Worm (Caenorhabditis elegans) whole organism, L1 larva: ENCODE measurements around the gene R01E6.7.

ENCODE experiments used
- C16A3.4 ChIP-seq: fragments of 150-350 bp; optimal IDR thresholded peaks from 2 replicates; lab custom pipeline; 2014; ENCODE audit warnings: missing biosample characterization, missing genetic modification characterization
- C34B4.2 ChIP-seq: sonication (generic microtip); optimal IDR thresholded peaks from 2 replicates; lab custom pipeline; 2017; ENCODE audit warnings: mild to moderate bottlenecking, missing genetic modification characterization, missing compliant biosample characterization
- F16B12.6 ChIP-seq: fragments of 150-350 bp; optimal IDR thresholded peaks from 2 replicates; lab custom pipeline; 2014; ENCODE audit warnings: missing biosample characterization, missing genetic modification characterization
- Y116A8C.19 ChIP-seq: sonication (generic microtip); optimal IDR thresholded peaks from 2 replicates; lab custom pipeline; 2016; ENCODE audit warnings: missing compliant biosample characterization, missing genetic modification characterization, borderline replicate concordance
- aha-1 ChIP-seq: fragments of 150-350 bp; optimal IDR thresholded peaks from 2 replicates; lab custom pipeline; 2014; ENCODE audit warnings: missing biosample characterization, missing genetic modification characterization
- alr-1 ChIP-seq: fragments of 200-800 bp; sonication (Bioruptor generic); optimal IDR thresholded peaks from 2 replicates; lab custom pipeline; 2018; ENCODE audit warnings: borderline replicate concordance, mild to moderate bottlenecking, missing genetic modification characterization, missing compliant biosample characterization
- aly-2 ChIP-seq: fragments of 150-350 bp; optimal IDR thresholded peaks from 2 replicates; lab custom pipeline; 2014; ENCODE audit warnings: missing biosample characterization, missing genetic modification characterization
- ama-1 ChIP-seq: fragments of 150-350 bp; optimal IDR thresholded peaks from 2 replicates; lab custom pipeline; 2014
- ceh-63 ChIP-seq: fragments of 200-800 bp; sonication (Bioruptor generic); optimal IDR thresholded peaks from 2 replicates; lab custom pipeline; 2018; ENCODE audit warnings: mild to moderate bottlenecking, missing genetic modification characterization, missing compliant biosample characterization
- ceh-8 ChIP-seq: fragments of 200-800 bp; sonication (Bioruptor generic); optimal IDR thresholded peaks from 2 replicates; lab custom pipeline; 2018; ENCODE audit warnings: mild to moderate bottlenecking, missing genetic modification characterization, moderate library complexity, missing compliant biosample characterization
- ceh-82 ChIP-seq, 3 experiments: fragments of 150-350 bp in 1 of 3; sonication (generic microtip) in 2 of 3; optimal IDR thresholded peaks; 2 replicates each; lab custom pipeline; 2014 to 2017; ENCODE audit warnings: missing biosample characterization in 3 of 3, missing genetic modification characterization in 3 of 3
- dpl-1 ChIP-seq, 3 experiments: fragments of 150-350 bp in 2 of 3; sonication (generic microtip) in 1 of 3; optimal IDR thresholded peaks; 2 replicates each; lab custom pipeline; 2014 to 2017; ENCODE audit warnings: missing biosample characterization in 3 of 3, missing genetic modification characterization in 3 of 3, missing genetic modification reagents in 3 of 3
- dsc-1 ChIP-seq: sonication (generic microtip); optimal IDR thresholded peaks from 2 replicates; lab custom pipeline; 2016; ENCODE audit warnings: mild to moderate bottlenecking, missing genetic modification characterization, missing compliant biosample characterization
- efl-1 ChIP-seq, 4 experiments: fragments of 150-350 bp; optimal IDR thresholded peaks in 3 of 4; peaks in 1 of 4; 1 replicate in 1 of 4; 2 replicates in 3 of 4; lab custom pipeline; 2014; ENCODE audit warnings: missing biosample characterization in 2 of 4, missing genetic modification characterization in 2 of 4, missing genetic modification reagents in 2 of 4
- efl-3 ChIP-seq: fragments of 200-800 bp; sonication (Bioruptor generic); optimal IDR thresholded peaks from 2 replicates; lab custom pipeline; 2018; ENCODE audit warnings: mild to moderate bottlenecking, missing genetic modification characterization, missing compliant biosample characterization
- egl-13 ChIP-seq: sonication (generic microtip); optimal IDR thresholded peaks from 2 replicates; lab custom pipeline; 2016; ENCODE audit warnings: missing genotype, missing genetic modification reagents, missing genetic modification characterization, missing compliant biosample characterization
- ets-5 ChIP-seq: fragments of 200-800 bp; sonication (Bioruptor generic); IDR thresholded peaks from 2 replicates; pipeline ENCODE4 v1.3.6; 2022; ENCODE audit warnings: missing genetic modification characterization, missing compliant biosample characterization
- fkh-8 ChIP-seq: sonication (generic microtip); optimal IDR thresholded peaks from 2 replicates; lab custom pipeline; 2016; ENCODE audit warnings: mild to moderate bottlenecking, missing genetic modification characterization, missing compliant biosample characterization
- fos-1 ChIP-seq: fragments of 150-350 bp; optimal IDR thresholded peaks from 2 replicates; lab custom pipeline; 2014; ENCODE audit warnings: missing biosample characterization, missing genetic modification characterization
- grh-1 ChIP-seq: fragments of 200-800 bp; sonication (Bioruptor generic); IDR thresholded peaks from 2 replicates; pipeline ENCODE4 v1.3.6; 2022; ENCODE audit warnings: missing genetic modification reagents, missing genetic modification characterization, missing compliant biosample characterization
- hlh-17 ChIP-seq: fragments of 200-800 bp; sonication (Bioruptor generic); optimal IDR thresholded peaks from 2 replicates; lab custom pipeline; 2018; ENCODE audit warnings: missing genetic modification characterization, mild to moderate bottlenecking, missing compliant biosample characterization, moderate library complexity, borderline replicate concordance
- hlh-4 ChIP-seq: sonication (generic microtip); optimal IDR thresholded peaks from 2 replicates; lab custom pipeline; 2016; ENCODE audit warnings: mild to moderate bottlenecking, missing genetic modification characterization, missing compliant biosample characterization
- hpl-2 ChIP-seq: fragments of 150-350 bp; optimal IDR thresholded peaks from 2 replicates; lab custom pipeline; 2014; ENCODE audit warnings: missing biosample characterization, missing genetic modification reagents, missing genetic modification characterization
- irx-1 ChIP-seq: sonication (generic microtip); optimal IDR thresholded peaks from 2 replicates; lab custom pipeline; 2016; ENCODE audit warnings: missing genetic modification characterization, missing compliant biosample characterization
- jun-1 ChIP-seq: fragments of 150-350 bp; optimal IDR thresholded peaks from 2 replicates; lab custom pipeline; 2014; ENCODE audit warnings: missing biosample characterization, missing genetic modification reagents, missing genetic modification characterization
- lin-13 ChIP-seq: fragments of 150-350 bp; optimal IDR thresholded peaks from 2 replicates; lab custom pipeline; 2014; ENCODE audit warnings: missing biosample characterization, missing genetic modification reagents, missing genetic modification characterization
- lin-15B ChIP-seq: fragments of 150-350 bp; sonication (generic microtip); optimal IDR thresholded peaks from 3 replicates; lab custom pipeline; 2014; ENCODE audit warnings: missing biosample characterization, missing genetic modification characterization
- lin-35 ChIP-seq, 2 experiments: fragments of 150-350 bp; optimal IDR thresholded peaks; 2 replicates each; lab custom pipeline; 2014; ENCODE audit warnings: missing biosample characterization in 2 of 2, missing genetic modification characterization in 2 of 2, missing genetic modification reagents in 2 of 2
- lir-3 ChIP-seq: sonication (generic microtip); optimal IDR thresholded peaks from 2 replicates; lab custom pipeline; 2016; ENCODE audit warnings: mild to moderate bottlenecking, missing genetic modification characterization, moderate library complexity, missing compliant biosample characterization; ENCODE audit not compliant: poor library complexity
- mab-9 ChIP-seq: fragments of 200-800 bp; sonication (Bioruptor generic); IDR thresholded peaks from 2 replicates; pipeline ENCODE4 v1.3.6; 2022; ENCODE audit warnings: missing genetic modification reagents, missing genetic modification characterization, missing compliant biosample characterization
- mef-2 ChIP-seq: fragments of 150-350 bp; optimal IDR thresholded peaks from 2 replicates; lab custom pipeline; 2014; ENCODE audit warnings: missing biosample characterization, missing genetic modification characterization
- mep-1 ChIP-seq: fragments of 150-350 bp; optimal IDR thresholded peaks from 2 replicates; lab custom pipeline; 2014; ENCODE audit warnings: missing biosample characterization, missing genetic modification characterization
- nhr-19 ChIP-seq: fragments of 200-800 bp; sonication (Bioruptor generic); conservative IDR thresholded peaks from 2 replicates; pipeline ENCODE4 v1.3.6; 2022; ENCODE audit warnings: missing genetic modification characterization, missing compliant biosample characterization
- nhr-20 ChIP-seq: sonication (generic microtip); optimal IDR thresholded peaks from 2 replicates; lab custom pipeline; 2016; ENCODE audit warnings: mild to moderate bottlenecking, missing genetic modification characterization, missing compliant biosample characterization
- nhr-237 ChIP-seq: fragments of 150-350 bp; optimal IDR thresholded peaks from 2 replicates; lab custom pipeline; 2014; ENCODE audit warnings: missing biosample characterization, missing genetic modification characterization
- nhr-28 ChIP-seq: fragments of 150-350 bp; optimal IDR thresholded peaks from 2 replicates; lab custom pipeline; 2014; ENCODE audit warnings: missing biosample characterization, missing genetic modification characterization
- nhr-71 ChIP-seq: sonication (generic microtip); optimal IDR thresholded peaks from 2 replicates; lab custom pipeline; 2016; ENCODE audit warnings: mild to moderate bottlenecking, missing genetic modification characterization, moderate library complexity, missing compliant biosample characterization
- nhr-76 ChIP-seq: sonication (generic microtip); optimal IDR thresholded peaks from 2 replicates; lab custom pipeline; 2017; ENCODE audit warnings: missing biosample characterization, missing genetic modification characterization
- nhr-85 ChIP-seq: sonication (generic microtip); peaks from one replicate; lab custom pipeline; 2016; ENCODE audit warnings: missing genetic modification characterization, inconsistent platforms, missing compliant biosample characterization
- pax-3 ChIP-seq: fragments of 200-800 bp; sonication (Bioruptor generic); optimal IDR thresholded peaks from 2 replicates; lab custom pipeline; 2018; ENCODE audit warnings: mild to moderate bottlenecking, missing genetic modification characterization, moderate library complexity, missing compliant biosample characterization
- pqm-1 ChIP-seq: sonication (generic microtip); optimal IDR thresholded peaks from 3 replicates; lab custom pipeline; 2017; ENCODE audit warnings: missing biosample characterization, missing genetic modification characterization
- rnt-1 ChIP-seq: sonication (generic microtip); optimal IDR thresholded peaks from 2 replicates; lab custom pipeline; 2016; ENCODE audit warnings: mild to moderate bottlenecking, missing genetic modification characterization, moderate library complexity, missing compliant biosample characterization
- sox-4 ChIP-seq: sonication (generic microtip); optimal IDR thresholded peaks from 2 replicates; lab custom pipeline; 2016; ENCODE audit warnings: missing genetic modification characterization, missing compliant biosample characterization
- swsn-7 ChIP-seq: sonication (generic microtip); optimal IDR thresholded peaks from 2 replicates; lab custom pipeline; 2016; ENCODE audit warnings: missing genetic modification characterization, missing compliant biosample characterization
- tbx-2 ChIP-seq: sonication (generic microtip); optimal IDR thresholded peaks from 2 replicates; lab custom pipeline; 2016; ENCODE audit warnings: missing genetic modification characterization, missing compliant biosample characterization
- tlp-1 ChIP-seq: fragments of 150-350 bp; optimal IDR thresholded peaks from 2 replicates; lab custom pipeline; 2014; ENCODE audit warnings: missing biosample characterization, missing genetic modification characterization
- unc-130 ChIP-seq: fragments of 150-350 bp; optimal IDR thresholded peaks from 2 replicates; lab custom pipeline; 2017; ENCODE audit warnings: missing biosample characterization, missing genetic modification characterization, inconsistent platforms
- unc-30 ChIP-seq: sonication (generic microtip); optimal IDR thresholded peaks from 2 replicates; lab custom pipeline; 2017; ENCODE audit warnings: missing biosample characterization, missing genetic modification characterization
- unc-86 ChIP-seq: sonication (generic microtip); optimal IDR thresholded peaks from 2 replicates; lab custom pipeline; 2016; ENCODE audit warnings: missing genetic modification characterization, missing compliant biosample characterization
- unc-98 ChIP-seq: fragments of 200-800 bp; sonication (Bioruptor generic); IDR thresholded peaks from 2 replicates; pipeline ENCODE4 v1.3.6; 2022; ENCODE audit warnings: missing genetic modification characterization, missing compliant biosample characterization
- zag-1 ChIP-seq: fragments of 150-350 bp; optimal IDR thresholded peaks from 2 replicates; lab custom pipeline; 2014; ENCODE audit warnings: missing biosample characterization, missing genetic modification characterization

Gene R01E6.7

ce11 chrX:13596003-13596767 lies 26.4 kb upstream of the R01E6.7 start, which contains the start of gene F54B11.5 (continued):
- TF ChIP-seq sox-4 (tag; lab: Kevin White, UChicago) (peak; percentile 2), swsn-7 (tag; lab: Kevin White, UChicago) (peak; percentile 54), ceh-82 (tag; optimal IDR thresholded peaks at IDR 0.05; lab: Kevin White, UChicago) (peak in 2 of 3 experiments; percentile 17 to 52), nhr-237 (tag; lab: Kevin White, UChicago) (no peak), unc-130 (tag; lab: Kevin White, UChicago) (peak; percentile 15), tlp-1 (tag; lab: Kevin White, UChicago) (no peak), grh-1 (GFP tag; lab: Robert Waterston, UW) (no peak), ceh-63 (no peak), nhr-19 (GFP tag; lab: Robert Waterston, UW) (0 out of 2 replicates have a peak, but pooled peaks have one; percentile 24), hpl-2 (GFP tag; lab: Kevin White, UChicago) (no peak), mef-2 (no peak), nhr-28 (tag; lab: Kevin White, UChicago) (no peak), nhr-76 (tag; lab: Kevin White, UChicago) (no peak), unc-86 (tag; lab: Kevin White, UChicago) (peak; percentile 11), ama-1 (lab: Kevin White, UChicago) (no peak), fkh-8 (tag; lab: Kevin White, UChicago) (peak; percentile 75), zag-1 (no peak), unc-98 (no peak), aly-2 (tag; lab: Kevin White, UChicago) (no peak), rnt-1 (peak; percentile 43), egl-13 (tag; lab: Kevin White, UChicago) (peak; percentile 34), alr-1 (tag; lab: Kevin White, UChicago) (no peak), lin-15B (tag; lab: Kevin White, UChicago) (peak; percentile 3), hlh-17 (GFP tag; lab: Kevin White, UChicago) (no peak), ets-5 (GFP tag; lab: Robert Waterston, UW) (no peak), lin-35 (GFP tag; optimal IDR thresholded peaks at IDR 0.05; lab: Kevin White, UChicago) (peak; percentile 53 to 73), jun-1 (tag; lab: Kevin White, UChicago) (peak; percentile 1), lin-13 (GFP tag; lab: Kevin White, UChicago) (no peak), efl-3 (GFP tag; lab: Kevin White, UChicago) (no peak), nhr-71 (tag; lab: Kevin White, UChicago) (peak; percentile 76), C34B4.2 (no peak), irx-1 (tag; lab: Kevin White, UChicago) (no peak), nhr-85 (tag; lab: Kevin White, UChicago) (no peak), nhr-20 (peak; percentile 47), C16A3.4 (tag; lab: Kevin White, UChicago) (peak; percentile 50), fos-1 (tag; lab: Kevin White, UChicago) (peak; percentile 18), dpl-1 (GFP tag; optimal IDR thresholded peaks at IDR 0.05; lab: Kevin White, UChicago) (peak in 2 of 3 experiments; percentile 34 to 49), Y116A8C.19 (tag; lab: Kevin White, UChicago) (no peak), ceh-8 (GFP tag; lab: Kevin White, UChicago) (peak; percentile 58), dsc-1 (tag; lab: Kevin White, UChicago) (peak; percentile 63), tbx-2 (peak; percentile 46), pax-3 (tag; lab: Kevin White, UChicago) (no peak), pqm-1 (tag; lab: Kevin White, UChicago) (no peak), unc-30 (tag; lab: Kevin White, UChicago) (no peak), F16B12.6 (no peak), aha-1 (tag; lab: Kevin White, UChicago) (no peak), efl-1 (optimal IDR thresholded peaks at IDR 0.05; lab: Kevin White, UChicago) (peak; percentile 36 to 50), efl-1 (GFP tag; optimal IDR thresholded peaks at IDR 0.05 in 1 of 2; lab: Kevin White, UChicago) (peak in 1 of 2 experiments; percentile 34), mab-9 (GFP tag; lab: Robert Waterston, UW) (no peak), mep-1 (tag; lab: Kevin White, UChicago) (peak; percentile 84), hlh-4 (no peak), lir-3 (tag; lab: Kevin White, UChicago) (no peak)
